Worm (Caenorhabditis elegans) whole organism, L4/young adult: ENCODE measurements around the gene ccch-3.

Experiments
- dao-5 ChIP-seq: sonication (generic microtip); optimal IDR thresholded peaks from 2 replicates; lab custom pipeline; 2016; ENCODE audit warnings: missing genotype, missing genetic modification characterization, moderate library complexity, missing compliant biosample characterization
- him-1 ChIP-seq: sonication (generic microtip); optimal IDR thresholded peaks from 2 replicates; lab custom pipeline; 2016; ENCODE audit warnings: missing genotype, missing genetic modification reagents, missing genetic modification characterization, missing compliant biosample characterization

DNA sequence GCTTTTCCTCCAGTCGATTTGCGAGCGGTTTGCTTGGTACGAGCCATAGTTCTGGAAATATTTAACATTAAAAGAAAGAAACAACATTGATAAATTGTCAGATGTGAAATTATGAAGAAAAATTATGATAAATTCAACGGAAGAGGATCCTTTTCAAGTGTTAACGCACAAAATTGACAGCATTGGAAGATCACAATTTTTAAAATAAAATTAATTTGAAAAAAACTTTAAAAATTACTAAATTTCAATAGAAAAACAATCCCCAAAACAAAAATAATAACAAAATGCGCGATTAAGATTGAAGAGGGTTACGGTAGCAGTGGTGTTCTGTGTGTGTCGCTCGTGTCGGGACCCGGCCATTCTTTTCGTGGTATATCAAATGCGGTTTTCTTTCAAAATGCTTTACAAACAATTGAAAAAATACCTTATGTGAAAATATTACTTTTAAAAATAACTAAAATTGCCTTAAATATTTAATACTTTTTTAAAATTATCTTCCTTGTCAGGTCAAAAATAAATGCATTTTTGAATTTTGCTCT is 862 bp upstream of the ccch-3 start, which contains the start of gene his-74:
- TF ChIP-seq him-1 (no peak), dao-5 (tag; lab: Kevin White, UChicago) (no peak)
